Fruit fly (Drosophila melanogaster) S2 (cell line): ENCODE measurements around the gene Surf1.

ENCODE experiments used
- CG8478 ChIP-seq: fragments of >200 bp; optimal IDR thresholded peaks from 2 replicates; lab custom pipeline; 2018
- CTCF ChIP-seq, 2 experiments: fragments of >200 bp; optimal IDR thresholded peaks; 2 replicates each; lab custom pipeline; 2018

The Surf1 gene

dm6 chr3L:6955254-6956229, 2.6 kb upstream of the Surf1 start, which contains the start of the genes CG10077 and CG9948:
TSS of gene CG10077 (minus strand) at chr3L:6955904.
TSS of gene CG9948 (plus strand) at chr3L:6955991.
- TF ChIP-seq CTCF (optimal IDR thresholded peaks at IDR 0.05; lab: Kevin White, UChicago) (no peak), CG8478 (lab: Kevin White, UChicago) (no peak)

- TF ChIP-seq CTCF (optimal IDR thresholded peaks at IDR 0.05; lab: Kevin White, UChicago): no peak
- no peak for TF ChIP-seq CG8478 (lab: Kevin White, UChicago)
These were observed 3.9 kb downstream of the Surf1 start for dm6 chr3L:6961992-6962570.

dm6 chr3L:6963175-6963574, 5.0 kb downstream of the Surf1 start:
- TF ChIP-seq CG8478 (lab: Kevin White, UChicago): no peak
- no peak for TF ChIP-seq CTCF (optimal IDR thresholded peaks at IDR 0.05; lab: Kevin White, UChicago)

dm6 chr3L:6963792-6964487, 5.8 kb downstream of the Surf1 start:
- TF ChIP-seq CTCF (optimal IDR thresholded peaks at IDR 0.05; lab: Kevin White, UChicago) (no peak), CG8478 (lab: Kevin White, UChicago) (no peak)

dm6 chr3L:6964488-6965152, 6.5 kb downstream of the Surf1 start, which contains the start of gene sgl:
TSS of gene sgl (minus strand) at chr3L:6964758.
- TF ChIP-seq CG8478 (lab: Kevin White, UChicago) (no peak), CTCF (optimal IDR thresholded peaks at IDR 0.05; lab: Kevin White, UChicago) (no peak)

- TF ChIP-seq CTCF (optimal IDR thresholded peaks at IDR 0.05; lab: Kevin White, UChicago): no peak
- no peak for TF ChIP-seq CG8478 (lab: Kevin White, UChicago)
These were observed 9.7 kb downstream of the Surf1 start, which contains the start of gene CG10064 for dm6 chr3L:6967797-6968196. TSS of gene CG10064 (minus strand) at chr3L:6967897.

dm6 chr3L:6968961-6969814, 11.0 kb downstream of the Surf1 start, which contains the start of the genes Mis12 and CG9953:
TSS of gene Mis12 (minus strand) at chr3L:6969048.
TSS of gene CG9953 (plus strand) at chr3L:6969658.
- TF ChIP-seq CTCF (optimal IDR thresholded peaks at IDR 0.05; lab: Kevin White, UChicago): no peak
- no peak for TF ChIP-seq CG8478 (lab: Kevin White, UChicago)

- no peak for TF ChIP-seq CG8478 (lab: Kevin White, UChicago)
- TF ChIP-seq CTCF (optimal IDR thresholded peaks at IDR 0.05; lab: Kevin White, UChicago): no peak
These were observed 13.2 kb downstream of the Surf1 start for dm6 chr3L:6971298-6971697.

dm6 chr3L:6972367-6972766, 14.2 kb downstream of the Surf1 start, which contains the start of gene CG10063:
TSS of gene CG10063 (minus strand) at chr3L:6972467.
- no peak for TF ChIP-seq CG8478 (lab: Kevin White, UChicago)
- TF ChIP-seq CTCF (optimal IDR thresholded peaks at IDR 0.05; lab: Kevin White, UChicago): no peak

dm6 chr3L:6975875-6976274, 17.7 kb downstream of the Surf1 start:
- TF ChIP-seq CTCF (optimal IDR thresholded peaks at IDR 0.05; lab: Kevin White, UChicago) (no peak), CG8478 (lab: Kevin White, UChicago) (no peak)

- TF ChIP-seq CG8478 (lab: Kevin White, UChicago) (no peak), CTCF (optimal IDR thresholded peaks at IDR 0.05; lab: Kevin White, UChicago) (no peak)
These were observed 18.5 kb downstream of the Surf1 start for dm6 chr3L:6976601-6977140.

dm6 chr3L:6977391-6977790, 19.2 kb downstream of the Surf1 start:
- TF ChIP-seq CTCF (optimal IDR thresholded peaks at IDR 0.05; lab: Kevin White, UChicago) (no peak), CG8478 (lab: Kevin White, UChicago) (no peak)
